Fruit fly (Drosophila melanogaster): ENCODE data around the gene CG16989.

Gene CG16989

dm6 chrX:755642-756332, 37.2 kb upstream of the CG16989 start (continued):
- peak; percentile 51 for TF ChIP-seq CG3163 (GFP tag; optimal IDR thresholded peaks at IDR 0.05)
- peak; percentile 56 for TF ChIP-seq Ets97D (GFP tag; optimal IDR thresholded peaks at IDR 0.05)
- TF ChIP-seq CG6654 (GFP tag; optimal IDR thresholded peaks at IDR 0.05): peak; percentile 42
- TF ChIP-seq maf-S (GFP tag; optimal IDR thresholded peaks at IDR 0.05): peak; percentile 87
- peak; percentile 93 for TF ChIP-seq mam (GFP tag; optimal IDR thresholded peaks at IDR 0.05)
- no peak for TF ChIP-seq prd (optimal IDR thresholded peaks at IDR 0.05)
- TF ChIP-seq prd (GFP tag; IDR thresholded peaks at IDR 0.05): peak; percentile 85
- peak; percentile 95 for TF ChIP-seq CG11456 (GFP tag; IDR thresholded peaks at IDR 0.05)
- no peak for TF ChIP-seq Scr (GFP tag; IDR thresholded peaks at IDR 0.05; ENCODE audit: partially characterized antibody)
- no peak for TF ChIP-seq kni (GFP tag; optimal IDR thresholded peaks at IDR 0.05)
- peak; percentile 81 for TF ChIP-seq tup (GFP tag; optimal IDR thresholded peaks at IDR 0.05)
- peak; percentile 79 for TF ChIP-seq CG6689 (GFP tag; IDR thresholded peaks at IDR 0.05)
- peak; percentile 62 for TF ChIP-seq CG11723 (GFP tag; optimal IDR thresholded peaks at IDR 0.05)
- TF ChIP-seq Lim3 (GFP tag; IDR thresholded peaks at IDR 0.05): no peak
- TF ChIP-seq CG15073 (GFP tag; optimal IDR thresholded peaks at IDR 0.05): no peak
- peak; percentile 87 for TF ChIP-seq ci (GFP tag; IDR thresholded peaks at IDR 0.05)
- peak; percentile 85 for TF ChIP-seq fu2 (GFP tag; optimal IDR thresholded peaks at IDR 0.05)
- peak; percentile 86 for TF ChIP-seq zfh1 (GFP tag; IDR thresholded peaks at IDR 0.05)
- peak; percentile 83 for TF ChIP-seq ftz-f1 (GFP tag; optimal IDR thresholded peaks at IDR 0.05)
- TF ChIP-seq CG9727 (GFP tag; optimal IDR thresholded peaks at IDR 0.05): peak; percentile 71
- peak; percentile 61; the same call in 1 of the 2 replicates for TF ChIP-seq CG43689 (GFP tag; IDR thresholded peaks at IDR 0.05)
- TF ChIP-seq tna (GFP tag; IDR thresholded peaks at IDR 0.05; ENCODE audit: partially characterized antibody): no peak
- TF ChIP-seq CG1529 (GFP tag; optimal IDR thresholded peaks at IDR 0.05): peak; percentile 62
- no peak for TF ChIP-seq insv (GFP tag; optimal IDR thresholded peaks at IDR 0.05)
- TF ChIP-seq CG3847 (GFP tag; IDR thresholded peaks at IDR 0.05): peak; percentile 89
- peak; percentile 72 for TF ChIP-seq NC2β (GFP tag; optimal IDR thresholded peaks at IDR 0.05)
- TF ChIP-seq CG9609 (GFP tag; optimal IDR thresholded peaks at IDR 0.05): peak; percentile 75
- TF ChIP-seq Sry-β (GFP tag; optimal IDR thresholded peaks at IDR 0.05): no peak
- no peak for TF ChIP-seq stwl (tag; optimal IDR thresholded peaks at IDR 0.05)
- TF ChIP-seq CG2889 (GFP tag; IDR thresholded peaks at IDR 0.05): peak; percentile 80; the same call in 2 of the 3 replicates
- TF ChIP-seq CG12236 (GFP tag; optimal IDR thresholded peaks at IDR 0.05): peak; percentile 56
- TF ChIP-seq Hand (GFP tag; optimal IDR thresholded peaks at IDR 0.05): peak; percentile 87
- TF ChIP-seq CG1602 (GFP tag; optimal IDR thresholded peaks at IDR 0.05): peak; percentile 46
- TF ChIP-seq C15 (GFP tag; IDR thresholded peaks at IDR 0.05): peak; percentile 75; the same call in 2 of the 3 replicates
- TF ChIP-seq fd64A (GFP tag; optimal IDR thresholded peaks at IDR 0.05): peak; percentile 41
- peak; percentile 96 for TF ChIP-seq rib (GFP tag; IDR thresholded peaks at IDR 0.05)
- peak in 1 of 3 experiments; percentile 36 for TF ChIP-seq lola (GFP tag; optimal IDR thresholded peaks at IDR 0.05)
- peak; percentile 85 for TF ChIP-seq Antp (GFP tag; optimal IDR thresholded peaks at IDR 0.05)
- peak; percentile 83 for TF ChIP-seq CG18619 (GFP tag; optimal IDR thresholded peaks at IDR 0.05)
- 0 out of 2 replicates have a peak, but pooled peaks have one; percentile 16 for TF ChIP-seq Gsc (GFP tag; IDR thresholded peaks at IDR 0.05)
- no peak for TF ChIP-seq D (optimal IDR thresholded peaks at IDR 0.05)
- peak; percentile 32 for TF ChIP-seq D (GFP tag; optimal IDR thresholded peaks at IDR 0.05)
- TF ChIP-seq Hsf (GFP tag; optimal IDR thresholded peaks at IDR 0.05): peak; percentile 87
- peak; percentile 79 for TF ChIP-seq CG6813 (GFP tag; optimal IDR thresholded peaks at IDR 0.05)
- no peak for TF ChIP-seq bbx (GFP tag; IDR thresholded peaks at IDR 0.05; ENCODE audit: partially characterized antibody)
- TF ChIP-seq CG14860 (GFP tag; IDR thresholded peaks at IDR 0.05; ENCODE audit: partially characterized antibody): no peak
- peak; percentile 23 for TF ChIP-seq dmrt11E (tag; optimal IDR thresholded peaks at IDR 0.05)
- TF ChIP-seq Optix (GFP tag; IDR thresholded peaks at IDR 0.05): peak; percentile 73
- TF ChIP-seq CTCF (GFP tag; optimal IDR thresholded peaks at IDR 0.05): peak; percentile 8
- TF ChIP-seq CG4707 (GFP tag; optimal IDR thresholded peaks at IDR 0.05): peak; percentile 51
- peak; percentile 89 for TF ChIP-seq CG7786 (GFP tag; optimal IDR thresholded peaks at IDR 0.05)
